Worm (Caenorhabditis elegans): ENCODE results near the gene gly-8.

gly-8 gene

DNA sequence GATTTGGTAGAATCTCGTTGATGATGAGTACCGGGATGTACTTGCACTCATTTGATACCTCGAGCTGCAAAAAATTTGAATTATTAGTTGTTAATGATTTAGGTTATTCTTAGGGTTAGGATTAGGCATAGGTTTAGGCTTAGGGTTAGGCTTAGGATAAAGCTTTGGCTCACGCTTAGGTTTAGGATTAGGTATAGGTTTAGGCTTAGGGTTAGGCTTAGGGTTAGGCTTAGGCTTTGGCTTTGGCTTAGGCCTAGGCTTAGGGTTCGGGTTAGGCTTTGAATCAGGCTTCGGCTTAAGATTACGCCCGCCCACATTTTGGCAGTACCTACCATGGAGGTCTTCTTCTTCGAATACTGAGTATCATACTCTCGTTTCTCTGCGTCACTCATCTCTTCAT is 10.0 kb downstream of the gly-8 start:
- TF ChIP-seq dve-1 (tag; optimal IDR thresholded peaks at IDR 0.05) = peak; percentile 51
- TF ChIP-seq ceh-2 (tag; optimal IDR thresholded peaks at IDR 0.05) = no peak

DNA sequence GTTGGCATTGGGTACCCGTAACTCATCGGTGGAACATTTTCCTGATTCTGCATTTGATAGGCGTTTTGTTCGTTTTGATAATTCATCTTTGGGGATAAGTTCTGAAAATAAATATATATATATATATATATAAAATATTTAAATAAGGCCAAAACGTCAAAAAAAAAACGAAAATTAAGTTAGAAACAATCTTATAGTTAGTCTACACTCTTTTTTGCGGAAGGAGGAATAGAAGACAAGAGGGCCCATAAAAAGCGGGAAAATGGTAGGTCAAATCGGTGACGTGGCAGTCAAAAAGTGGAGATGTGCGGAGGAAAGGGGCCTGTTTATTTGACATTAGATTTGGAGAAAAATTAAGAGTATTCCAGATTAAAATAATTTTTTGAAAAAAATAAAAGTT is 11.7 kb downstream of the gly-8 start, which contains the start of gene tbx-33:
tbx-33 (minus strand) TSS at position 101 of the 400 bp plus-strand sequence.
- no peak for TF ChIP-seq che-1 (tag; optimal IDR thresholded peaks at IDR 0.05)
- TF ChIP-seq ceh-34 (tag; optimal IDR thresholded peaks at IDR 0.05) = no peak
- no peak for TF ChIP-seq hlh-6 (tag; optimal IDR thresholded peaks at IDR 0.05)

DNA sequence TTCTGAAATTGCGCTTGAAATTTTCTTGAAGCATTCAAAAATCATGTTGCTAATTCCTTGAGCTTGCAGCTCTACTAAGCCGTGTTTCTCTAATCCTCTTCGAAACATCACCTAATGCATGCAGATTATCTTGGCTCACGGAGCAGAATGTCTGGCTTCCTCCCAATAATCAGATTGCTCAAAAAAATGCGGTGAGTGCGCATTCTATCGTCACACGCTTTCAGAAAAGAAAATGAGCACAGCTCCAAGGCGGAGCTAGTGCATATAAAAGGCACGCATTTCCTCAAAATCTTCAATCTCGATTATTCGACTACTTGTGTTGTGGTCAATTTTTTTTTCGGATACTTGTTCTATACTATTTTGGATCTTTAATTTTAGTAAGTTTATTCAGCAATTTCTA is 16.3 kb downstream of the gly-8 start:
- TF ChIP-seq ref-2 (tag; optimal IDR thresholded peaks at IDR 0.05) = no peak
- peak; percentile 90 for TF ChIP-seq unc-42 (tag; optimal IDR thresholded peaks at IDR 0.05)

DNA sequence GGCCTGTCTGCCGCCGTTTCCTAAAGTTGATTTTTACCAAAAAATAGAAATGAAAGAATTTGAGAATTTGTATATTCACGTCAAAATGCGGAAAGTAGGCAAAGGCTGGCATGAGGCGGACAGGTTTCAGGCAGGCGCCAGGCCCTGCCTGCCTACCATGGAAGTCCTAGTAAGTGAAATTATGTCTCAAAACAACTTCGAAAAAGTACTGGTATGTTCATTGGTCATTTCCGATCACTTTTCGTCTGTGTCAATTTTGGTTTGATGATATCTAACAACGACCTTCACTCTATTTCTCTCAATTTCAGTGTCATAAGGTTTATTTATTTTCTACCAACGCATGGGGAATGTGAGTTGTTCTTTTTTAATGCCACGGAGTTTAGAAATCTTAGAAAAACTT is 25.1 kb downstream of the gly-8 start, which contains the start of gene faah-6:
faah-6 (plus strand) TSS at position 301 of the 400 bp plus-strand sequence.
- TF ChIP-seq dmd-4 (tag; optimal IDR thresholded peaks at IDR 0.05; ENCODE audit: borderline replicate concordance) (no peak), tbx-2 (tag; optimal IDR thresholded peaks at IDR 0.05) (no peak), ceh-9 (tag; optimal IDR thresholded peaks at IDR 0.05) (no peak), ceh-19 (GFP tag; optimal IDR thresholded peaks at IDR 0.05) (no peak)

DNA sequence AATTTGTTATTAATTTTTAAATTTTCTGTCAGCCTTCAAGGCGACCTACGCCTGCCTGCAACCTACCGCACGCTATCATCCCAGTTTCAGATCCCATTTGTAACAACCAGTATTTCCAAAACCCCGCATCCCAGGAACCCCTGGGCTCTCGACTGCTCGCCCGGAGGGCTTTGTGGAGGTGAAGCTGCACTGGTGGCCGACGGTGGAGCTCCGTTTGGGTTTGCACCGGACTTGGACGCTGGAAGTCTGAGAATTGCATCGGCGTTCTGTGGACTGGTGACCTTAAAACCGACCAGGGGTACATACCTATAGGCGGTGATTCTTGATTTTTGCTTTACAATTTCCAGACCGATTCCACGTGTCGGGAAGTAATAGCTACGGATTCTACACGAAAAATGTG is 26.4 kb downstream of the gly-8 start:
- TF ChIP-seq nfya-1 (tag; optimal IDR thresholded peaks at IDR 0.05) (no peak), ets-4 (tag; optimal IDR thresholded peaks at IDR 0.05) (no peak), hlh-8 (tag; optimal IDR thresholded peaks at IDR 0.05) (no peak), hlh-30 (tag; optimal IDR thresholded peaks at IDR 0.05; ENCODE audit: insufficient read depth) (no peak), hlh-15 (tag; optimal IDR thresholded peaks at IDR 0.05) (no peak), nhr-232 (tag; optimal IDR thresholded peaks at IDR 0.05) (no peak), ceh-24 (tag; optimal IDR thresholded peaks at IDR 0.05) (no peak), gmeb-2 (tag; optimal IDR thresholded peaks at IDR 0.05) (no peak), pha-4 (tag; optimal IDR thresholded peaks at IDR 0.05) (no peak), C08G9.2 (tag; optimal IDR thresholded peaks at IDR 0.05) (no peak), ceh-22 (tag; optimal IDR thresholded peaks at IDR 0.05) (no peak), hlh-13 (GFP tag; optimal IDR thresholded peaks at IDR 0.05) (no peak), unc-3 (GFP tag; conservative IDR thresholded peaks at IDR 0.05) (no peak), unc-3 (tag; optimal IDR thresholded peaks at IDR 0.05) (no peak)

DNA sequence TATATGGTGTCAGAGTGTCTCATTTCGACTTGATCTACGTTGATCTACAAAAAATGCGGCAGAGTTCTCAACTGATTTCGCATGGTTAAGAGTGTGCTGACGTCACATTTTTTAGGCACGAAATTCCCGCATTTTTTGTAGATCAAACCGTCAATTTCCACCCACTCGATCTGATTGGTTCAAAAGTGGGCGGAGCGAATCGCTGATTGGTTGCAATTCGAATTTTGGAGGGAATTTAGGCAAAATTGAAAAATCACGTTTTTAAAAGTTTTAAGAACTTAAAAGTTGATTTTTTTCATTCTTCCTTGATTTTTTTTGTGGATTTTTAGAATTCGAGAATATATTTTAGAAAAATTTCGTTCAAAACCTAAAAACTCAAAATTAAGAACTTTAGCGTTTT is 31.3 kb downstream of the gly-8 start:
- no peak for TF ChIP-seq K09A11.1 (tag; optimal IDR thresholded peaks at IDR 0.05; ENCODE audit: insufficient read depth)
- peak; percentile 63 for TF ChIP-seq nfya-1 (tag; optimal IDR thresholded peaks at IDR 0.05)

DNA sequence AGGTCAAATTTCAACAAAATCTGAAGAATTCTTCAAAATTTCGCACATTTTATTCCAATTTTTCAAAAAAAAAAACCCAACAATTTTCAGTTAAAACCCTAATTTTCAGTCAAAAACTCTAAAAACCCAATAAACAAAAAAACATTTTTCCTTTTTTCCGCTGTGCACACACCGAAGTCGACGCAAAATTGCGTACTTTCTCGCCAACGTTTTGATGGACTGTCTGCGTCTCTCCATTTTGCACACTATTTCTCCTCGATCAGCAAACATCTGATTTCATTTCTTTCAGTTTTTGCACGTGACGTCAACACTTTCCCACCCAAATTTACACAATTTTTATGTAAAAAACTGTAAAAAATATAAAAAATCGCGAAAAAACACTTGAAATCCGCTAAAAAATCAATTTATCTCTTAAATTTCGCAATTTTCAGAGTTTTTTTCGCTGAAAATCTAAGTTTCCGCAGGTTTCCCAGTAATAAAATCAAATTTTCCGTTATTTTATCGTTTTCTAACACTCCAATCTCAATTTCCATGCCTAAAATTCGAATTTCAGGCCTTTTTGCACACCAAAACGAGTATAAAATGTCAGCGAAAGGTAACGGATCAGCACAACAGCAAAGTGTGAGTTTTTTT is 32.3 kb downstream of the gly-8 start, which contains the start of gene crh-1:
crh-1 (plus strand) TSS at position 583 of the 633 bp plus-strand sequence.
- TF ChIP-seq unc-55 (GFP tag; optimal IDR thresholded peaks at IDR 0.05) (peak; percentile 47), tbx-2 (tag; optimal IDR thresholded peaks at IDR 0.05) (peak; percentile 23), hlh-30 (tag; optimal IDR thresholded peaks at IDR 0.05; ENCODE audit: insufficient read depth) (peak; percentile 84), nfya-1 (tag; optimal IDR thresholded peaks at IDR 0.05) (peak; percentile 47), rnt-1 (tag; optimal IDR thresholded peaks at IDR 0.05) (no peak)

All from whole organism, late embryonic.